Worm (Caenorhabditis elegans): Measurements from ENCODE around the gene ddl-1.

DNA sequence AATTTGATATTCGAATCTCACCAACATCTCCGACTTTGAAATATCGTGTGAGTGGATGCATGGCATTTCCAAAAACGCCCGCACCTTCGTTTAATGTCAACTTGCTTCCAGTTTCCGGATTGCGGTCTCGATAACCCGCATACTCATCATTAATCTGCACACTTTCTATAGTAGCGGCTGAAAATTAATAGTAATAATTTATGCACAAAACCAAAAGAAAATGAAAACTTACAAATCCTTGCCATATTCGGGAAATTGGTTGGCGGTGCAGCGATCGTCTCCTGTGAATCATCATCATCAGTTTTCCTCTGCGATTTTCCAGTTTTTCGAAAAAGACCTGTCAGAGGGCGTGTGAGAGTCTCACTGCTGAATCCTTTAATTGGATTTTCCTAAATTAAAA lies 12.0 kb upstream of the ddl-1 start:
- TF ChIP-seq pha-4 (tag; optimal IDR thresholded peaks at IDR 0.05), result no peak
- TF ChIP-seq nhr-27 (tag; optimal IDR thresholded peaks at IDR 0.05), result no peak
- TF ChIP-seq snpc-4 (GFP tag; optimal IDR thresholded peaks at IDR 0.05), result no peak
- no peak for TF ChIP-seq snpc-4 (tag; optimal IDR thresholded peaks at IDR 0.05)
- no peak for TF ChIP-seq ZK185.1 (tag; optimal IDR thresholded peaks at IDR 0.05; ENCODE audit: poor library complexity, severe bottlenecking)
- no peak for TF ChIP-seq Y67H2A.10 (GFP tag; conservative IDR thresholded peaks at IDR 0.05)
- no peak for TF ChIP-seq lin-35 (GFP tag; optimal IDR thresholded peaks at IDR 0.05)
- no peak for TF ChIP-seq ztf-22 (GFP tag; optimal IDR thresholded peaks at IDR 0.05)
- no peak for TF ChIP-seq F57C9.4 (tag; optimal IDR thresholded peaks at IDR 0.05)
- TF ChIP-seq sea-2 (GFP tag; IDR thresholded peaks at IDR 0.05), result no peak
- no peak for TF ChIP-seq hlh-12 (tag; optimal IDR thresholded peaks at IDR 0.05)
- TF ChIP-seq mcd-1 (GFP tag; IDR thresholded peaks at IDR 0.05), result no peak
- TF ChIP-seq ccch-3 (GFP tag; optimal IDR thresholded peaks at IDR 0.05), result no peak
- TF ChIP-seq attf-3 (GFP tag; conservative IDR thresholded peaks at IDR 0.05), result no peak

All from whole organism, young adult.